Worm (Caenorhabditis elegans): ENCODE results near the gene pgl-1.
A peak's percentile ranks its signal among the peaks of the same experiment; 100 is the strongest.

pgl-1 gene

DNA sequence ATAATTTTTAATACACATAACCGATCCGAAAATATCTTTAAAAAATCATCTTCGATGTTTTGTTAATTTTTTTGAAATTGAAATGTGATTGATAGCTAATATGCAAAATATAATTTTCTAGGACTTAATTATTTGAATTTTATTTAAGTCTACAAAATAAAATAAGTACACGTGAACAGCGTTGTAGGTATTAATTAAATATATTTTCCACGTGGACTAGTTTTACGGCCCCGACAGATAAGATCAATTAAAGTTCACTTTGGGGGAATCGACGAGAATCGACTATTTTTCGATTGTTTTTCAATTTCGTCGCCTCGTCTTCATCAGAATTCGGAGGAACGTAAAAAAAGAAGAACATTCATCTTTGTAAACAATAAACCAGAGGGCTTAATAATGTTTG lies 22.1 kb upstream of the pgl-1 start, which contains the start of gene C25A8.5:
C25A8.5 (plus strand) TSS at position 301 of the 400 bp plus-strand sequence.
- TF ChIP-seq hlh-17 (GFP tag; optimal IDR thresholded peaks at IDR 0.05; ENCODE audit: borderline replicate concordance), result no peak
- no peak for TF ChIP-seq mdl-1 (tag; optimal IDR thresholded peaks at IDR 0.05)
- TF ChIP-seq blmp-1 (tag; optimal IDR thresholded peaks at IDR 0.05), result no peak
- TF ChIP-seq grh-1 (GFP tag; IDR thresholded peaks at IDR 0.05), result no peak
- no peak for TF ChIP-seq unc-86 (tag; optimal IDR thresholded peaks at IDR 0.05)
- no peak for TF ChIP-seq snpc-4 (tag; optimal IDR thresholded peaks at IDR 0.05)
- no peak for TF ChIP-seq ama-1 (optimal IDR thresholded peaks at IDR 0.05)
- TF ChIP-seq nhr-77 (tag; optimal IDR thresholded peaks at IDR 0.05), result no peak
- TF ChIP-seq vab-15 (tag; optimal IDR thresholded peaks at IDR 0.05), result no peak
- no peak for TF ChIP-seq isw-1 (GFP tag; IDR thresholded peaks at IDR 0.05)
- no peak for TF ChIP-seq nhr-71 (tag; optimal IDR thresholded peaks at IDR 0.05)
- TF ChIP-seq nhr-85 (tag), result no peak
- TF ChIP-seq lsy-2 (tag; optimal IDR thresholded peaks at IDR 0.05), result no peak
- TF ChIP-seq unc-62 (GFP tag; optimal IDR thresholded peaks at IDR 0.05), result no peak

DNA sequence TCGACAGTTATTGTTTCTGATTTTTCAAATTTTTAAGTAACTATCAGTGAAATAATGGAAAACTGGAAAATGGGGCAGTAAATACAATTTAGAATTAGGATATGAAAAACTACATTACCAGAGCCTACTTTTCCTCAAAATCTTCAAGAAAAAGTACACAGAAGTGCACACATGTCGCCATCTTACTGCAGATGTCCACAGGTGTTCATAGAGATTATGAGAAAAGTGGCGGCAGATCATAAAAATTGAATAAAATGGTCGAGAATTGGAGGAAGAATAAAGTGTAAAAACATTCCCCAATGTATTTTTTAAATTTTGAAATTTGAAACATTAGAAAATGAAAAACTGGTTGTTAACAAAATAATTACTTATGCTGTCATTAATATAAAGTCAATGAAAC lies 20.8 kb upstream of the pgl-1 start:
- no peak for TF ChIP-seq C04F5.9 (tag; optimal IDR thresholded peaks at IDR 0.05)
- TF ChIP-seq hpl-2 (GFP tag; optimal IDR thresholded peaks at IDR 0.05), result no peak
- TF ChIP-seq fkh-8 (tag; optimal IDR thresholded peaks at IDR 0.05), result no peak
- no peak for TF ChIP-seq tbx-2 (tag; optimal IDR thresholded peaks at IDR 0.05)
- TF ChIP-seq isw-1 (GFP tag; IDR thresholded peaks at IDR 0.05), result no peak
- no peak for TF ChIP-seq F16B12.6 (tag; optimal IDR thresholded peaks at IDR 0.05)
- no peak for TF ChIP-seq hlh-17 (GFP tag; optimal IDR thresholded peaks at IDR 0.05; ENCODE audit: borderline replicate concordance)
- no peak for TF ChIP-seq ceh-88 (GFP tag; IDR thresholded peaks at IDR 0.05)
- no peak for TF ChIP-seq dsc-1 (tag; optimal IDR thresholded peaks at IDR 0.05)
- no peak for TF ChIP-seq C34B4.2 (tag; optimal IDR thresholded peaks at IDR 0.05)
- TF ChIP-seq nhr-12 (tag; optimal IDR thresholded peaks at IDR 0.05), result no peak
- TF ChIP-seq lir-3 (tag; optimal IDR thresholded peaks at IDR 0.05; ENCODE audit: poor library complexity), result no peak
- TF ChIP-seq snu-23 (GFP tag; optimal IDR thresholded peaks at IDR 0.05), result no peak
- TF ChIP-seq C16A3.4 (tag; optimal IDR thresholded peaks at IDR 0.05), result no peak
- TF ChIP-seq tlp-1 (tag; optimal IDR thresholded peaks at IDR 0.05), result no peak
- TF ChIP-seq unc-98 (GFP tag; IDR thresholded peaks at IDR 0.05), result no peak
- TF ChIP-seq nhr-84 (tag; optimal IDR thresholded peaks at IDR 0.05), result no peak

DNA sequence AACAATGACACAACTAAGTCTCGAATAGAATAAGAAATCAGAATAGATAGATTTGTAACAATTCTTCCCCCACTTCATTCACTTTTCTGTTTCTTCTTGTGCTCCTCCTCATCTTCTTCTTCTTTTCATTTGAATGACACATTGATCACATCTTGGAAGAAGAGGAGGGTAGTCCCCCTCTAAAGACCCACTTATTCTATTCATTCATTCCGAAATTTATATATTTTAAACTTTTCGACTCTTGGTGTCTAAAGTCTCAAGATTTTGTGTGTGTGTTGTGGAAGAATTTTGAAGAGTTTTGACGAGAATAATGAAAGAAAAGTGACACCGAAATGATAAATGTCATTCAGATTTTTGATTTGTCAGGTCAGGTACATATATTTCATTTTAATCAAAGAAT lies 14.0 kb upstream of the pgl-1 start:
- no peak for TF ChIP-seq nhr-11 (tag; optimal IDR thresholded peaks at IDR 0.05)
- TF ChIP-seq aha-1 (tag; optimal IDR thresholded peaks at IDR 0.05), result no peak
- TF ChIP-seq nhr-84 (tag; optimal IDR thresholded peaks at IDR 0.05), result no peak
- TF ChIP-seq C34B4.2 (tag; optimal IDR thresholded peaks at IDR 0.05), result no peak

DNA sequence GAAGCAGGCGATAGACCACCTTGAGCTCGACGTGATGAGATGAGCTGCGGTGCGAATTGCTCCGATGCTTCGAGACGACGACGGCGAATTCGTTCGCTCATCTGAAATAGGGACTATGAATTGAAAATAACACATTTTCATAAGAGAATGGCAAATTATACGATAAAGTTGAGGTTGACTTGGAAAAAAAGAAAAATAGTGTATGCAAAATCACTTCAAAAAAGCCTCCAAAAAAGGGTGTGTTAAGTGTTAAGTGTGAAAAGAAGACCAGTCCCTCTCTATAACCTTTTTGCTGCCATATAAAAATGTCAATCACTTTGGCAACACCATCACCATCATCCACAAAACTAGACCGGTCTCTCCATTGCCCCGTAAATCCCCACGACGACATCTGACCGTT lies 9.7 kb upstream of the pgl-1 start, which contains the start of gene prkl-1:
prkl-1 (minus strand) TSS at position 101 of the 400 bp plus-strand sequence.
- TF ChIP-seq isw-1 (GFP tag; IDR thresholded peaks at IDR 0.05) (no peak), dsc-1 (tag; optimal IDR thresholded peaks at IDR 0.05) (no peak), pag-3 (tag; optimal IDR thresholded peaks at IDR 0.05; ENCODE audit: borderline replicate concordance, insufficient read depth) (no peak), hlh-17 (GFP tag; optimal IDR thresholded peaks at IDR 0.05; ENCODE audit: borderline replicate concordance) (no peak), nhr-12 (tag; optimal IDR thresholded peaks at IDR 0.05) (no peak), blmp-1 (tag; optimal IDR thresholded peaks at IDR 0.05) (no peak), mab-9 (GFP tag; IDR thresholded peaks at IDR 0.05) (no peak), C04F5.9 (tag; optimal IDR thresholded peaks at IDR 0.05) (no peak), nhr-71 (tag; optimal IDR thresholded peaks at IDR 0.05) (no peak), ama-1 (optimal IDR thresholded peaks at IDR 0.05) (no peak)

DNA sequence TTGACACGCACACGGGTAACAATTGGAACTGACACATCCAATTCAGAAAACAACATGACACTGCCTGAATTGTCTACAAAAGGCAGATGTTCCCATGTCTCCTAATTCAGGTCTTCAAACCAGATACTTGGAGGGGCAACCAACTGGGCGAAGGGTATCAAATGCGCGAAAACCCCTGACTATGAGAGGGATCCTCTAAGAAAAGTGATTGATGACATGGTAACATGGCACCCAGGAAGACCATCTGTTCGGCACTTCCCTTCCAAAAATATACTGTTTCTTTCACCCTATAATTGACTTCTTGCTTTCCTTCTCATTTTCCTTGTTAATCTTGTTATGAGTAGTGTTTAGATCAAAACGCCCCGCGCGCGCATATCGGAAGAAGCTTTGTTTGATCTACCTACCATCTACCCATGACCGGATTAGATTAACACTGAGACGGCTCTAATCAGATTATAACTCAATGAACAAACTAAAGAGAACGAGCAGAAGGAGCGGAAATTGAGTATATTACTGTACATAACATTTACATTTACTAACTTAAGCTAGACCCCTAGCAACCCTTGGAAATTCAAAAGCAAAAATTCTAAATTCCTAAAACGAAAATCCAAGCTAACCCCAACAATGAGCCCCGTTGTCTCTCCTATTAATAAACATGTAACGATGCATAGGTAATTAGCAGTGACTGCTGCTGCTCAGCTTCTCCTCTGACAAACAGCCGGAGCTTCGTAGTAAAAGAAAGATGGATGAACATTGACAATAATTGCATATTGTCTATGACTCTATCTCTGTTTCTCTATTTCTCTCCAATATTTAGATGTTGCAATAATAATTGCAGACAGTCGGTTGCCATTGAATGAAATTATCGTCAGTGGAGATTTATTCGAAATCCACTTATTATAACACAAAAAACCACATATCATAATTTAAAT lies 7.6 kb upstream of the pgl-1 start:
- TF ChIP-seq nhr-85 (tag) (peak; percentile 57), nhr-12 (tag; optimal IDR thresholded peaks at IDR 0.05) (no peak), ama-1 (optimal IDR thresholded peaks at IDR 0.05) (no peak), efl-1 (optimal IDR thresholded peaks at IDR 0.05) (no peak), efl-1 (GFP tag; optimal IDR thresholded peaks at IDR 0.05 in 1 of 2) (peak in 1 of 2 experiments; percentile 40)

Data from whole organism, L1 larva.